Worm (Caenorhabditis elegans) whole organism, L4 larva: ENCODE measurements around the gene srxa-8.

Experiments used
- D1046.2 ChIP-seq: fragments of 200-800 bp; sonication (Bioruptor generic); IDR thresholded peaks from 2 replicates; pipeline ENCODE4 v1.3.6; 2022; ENCODE audit warnings: missing genetic modification characterization, missing compliant biosample characterization
- F26F4.8 ChIP-seq: fragments of 200-800 bp; sonication (Bioruptor generic); conservative IDR thresholded peaks from 2 replicates; pipeline ENCODE4 v1.3.6; 2022; ENCODE audit warnings: missing genetic modification characterization, missing compliant biosample characterization
- F44E2.7 ChIP-seq: fragments of 200-800 bp; sonication (Bioruptor generic); IDR thresholded peaks from 2 replicates; pipeline ENCODE4 v2.1.2; 2022; ENCODE audit warnings: missing genetic modification characterization, missing compliant biosample characterization
- F49E8.2 ChIP-seq: sonication (generic microtip); optimal IDR thresholded peaks from 2 replicates; lab custom pipeline; 2016; ENCODE audit warnings: missing compliant biosample characterization, mild to moderate bottlenecking, missing genetic modification characterization, borderline replicate concordance
- Y48G9A.11 ChIP-seq: fragments of 200-800 bp; sonication (Bioruptor generic); IDR thresholded peaks from 2 replicates; pipeline ENCODE4 v1.3.6; 2022; ENCODE audit warnings: missing genetic modification reagents, missing genetic modification characterization, missing compliant biosample characterization
- ZK337.2 ChIP-seq: fragments of 200-800 bp; sonication (Bioruptor generic); IDR thresholded peaks from 2 replicates; pipeline ENCODE4 v1.3.6; 2022; ENCODE audit warnings: missing genetic modification reagents, missing genetic modification characterization, missing compliant biosample characterization
- ZK546.5 ChIP-seq, 2 experiments: sonication (generic microtip); optimal IDR thresholded peaks; 2 replicates each; lab custom pipeline; 2017; ENCODE audit warnings: missing biosample characterization in 2 of 2, missing genetic modification characterization in 2 of 2
- aha-1 ChIP-seq: fragments of 150-350 bp; peaks from one replicate; lab custom pipeline; 2014; ENCODE audit warnings: missing biosample characterization, missing genetic modification characterization
- arid-1 ChIP-seq: fragments of 200-800 bp; sonication (Bioruptor generic); conservative IDR thresholded peaks from 2 replicates; pipeline ENCODE4 v1.3.6; 2022; ENCODE audit warnings: missing genetic modification reagents, missing genetic modification characterization, missing compliant biosample characterization
- ceh-20 ChIP-seq: fragments of 200-800 bp; sonication (Bioruptor generic); IDR thresholded peaks from 2 replicates; pipeline ENCODE4 v1.3.6; 2022; ENCODE audit warnings: missing genetic modification reagents, missing genetic modification characterization, missing compliant biosample characterization
- ceh-28 ChIP-seq: fragments of 150-350 bp; optimal IDR thresholded peaks from 2 replicates; lab custom pipeline; 2014; ENCODE audit warnings: missing biosample characterization, missing genetic modification reagents, missing genetic modification characterization
- ceh-32 ChIP-seq: sonication (generic microtip); optimal IDR thresholded peaks from 2 replicates; lab custom pipeline; 2016; ENCODE audit warnings: mild to moderate bottlenecking, missing genetic modification characterization, missing compliant biosample characterization; ENCODE audit not compliant: poor library complexity
- ces-1 ChIP-seq: fragments of 150-350 bp; sonication (generic microtip); optimal IDR thresholded peaks from 4 replicates; lab custom pipeline; 2014; ENCODE audit warnings: missing biosample characterization, missing genetic modification reagents, missing genetic modification characterization
- ctbp-1 ChIP-seq: fragments of 200-800 bp; sonication (Bioruptor generic); IDR thresholded peaks from 2 replicates; pipeline ENCODE4 v1.3.6; 2022; ENCODE audit warnings: missing genetic modification reagents, missing genetic modification characterization, missing compliant biosample characterization
- daf-19 ChIP-seq: fragments of 200-800 bp; sonication (Bioruptor generic); conservative IDR thresholded peaks from 2 replicates; pipeline ENCODE4 v1.3.6; 2022; ENCODE audit warnings: missing genetic modification characterization, missing compliant biosample characterization
- daf-8 ChIP-seq: fragments of 200-800 bp; sonication (Bioruptor generic); IDR thresholded peaks from 2 replicates; pipeline ENCODE4 v1.3.6; 2022; ENCODE audit warnings: missing genetic modification characterization, missing compliant biosample characterization
- dmd-6 ChIP-seq: fragments of 200-800 bp; sonication (Bioruptor generic); IDR thresholded peaks from 2 replicates; pipeline ENCODE4 v1.3.6; 2022; ENCODE audit warnings: missing genetic modification reagents, missing genetic modification characterization, missing compliant biosample characterization
- duxl-1 ChIP-seq: sonication (generic microtip); optimal IDR thresholded peaks from 2 replicates; lab custom pipeline; 2016; ENCODE audit warnings: mild to moderate bottlenecking, missing genetic modification characterization, moderate library complexity, missing compliant biosample characterization; ENCODE audit not compliant: poor library complexity
- egl-27 ChIP-seq: sonication (generic microtip); optimal IDR thresholded peaks from 3 replicates; lab custom pipeline; 2017; ENCODE audit warnings: missing biosample characterization, missing genetic modification reagents, missing genetic modification characterization
- fkh-10 ChIP-seq: fragments of 150-350 bp; optimal IDR thresholded peaks from 2 replicates; lab custom pipeline; 2014; ENCODE audit warnings: missing biosample characterization, missing genetic modification reagents, missing genetic modification characterization
- hif-1 ChIP-seq, 2 experiments: sonication (generic microtip); optimal IDR thresholded peaks; 2 replicates each; lab custom pipeline; 2016 to 2017; ENCODE audit warnings: missing compliant biosample characterization in 2 of 2, missing genetic modification characterization in 2 of 2, missing genetic modification reagents in 2 of 2, missing genotype in 2 of 2, mild to moderate bottlenecking in 1 of 2
- hlh-11 ChIP-seq: fragments of 200-800 bp; sonication (Bioruptor generic); optimal IDR thresholded peaks from 2 replicates; lab custom pipeline; 2018; ENCODE audit warnings: mild to moderate bottlenecking, missing genetic modification characterization, missing compliant biosample characterization
- hlh-30 ChIP-seq: sonication (generic microtip); optimal IDR thresholded peaks from 2 replicates; lab custom pipeline; 2017; ENCODE audit warnings: antibody characterized with exemption, mild to moderate bottlenecking, missing genetic modification characterization, missing compliant biosample characterization; ENCODE audit not compliant: insufficient read depth
- lin-13 ChIP-seq: fragments of 150-350 bp; optimal IDR thresholded peaks from 2 replicates; lab custom pipeline; 2014; ENCODE audit warnings: missing biosample characterization, missing genetic modification reagents, missing genetic modification characterization
- lin-39 ChIP-seq: fragments of 150-350 bp; optimal IDR thresholded peaks from 2 replicates; lab custom pipeline; 2014; ENCODE audit warnings: missing biosample characterization, missing genetic modification reagents, missing genetic modification characterization
- lir-3 ChIP-seq: sonication (generic microtip); optimal IDR thresholded peaks from 2 replicates; lab custom pipeline; 2016; ENCODE audit warnings: mild to moderate bottlenecking, missing genetic modification characterization, missing compliant biosample characterization
- lsy-2 ChIP-seq, 2 experiments: fragments of 150-350 bp in 1 of 2; sonication (generic microtip) in 1 of 2; optimal IDR thresholded peaks; 2 replicates each; lab custom pipeline; 2014 to 2017; ENCODE audit warnings: missing biosample characterization in 2 of 2, missing genetic modification characterization in 2 of 2
- madf-9 ChIP-seq: fragments of 200-800 bp; sonication (Bioruptor generic); conservative IDR thresholded peaks from 2 replicates; pipeline ENCODE4 v1.3.6; 2022; ENCODE audit warnings: missing genetic modification reagents, missing genetic modification characterization, missing compliant biosample characterization
- mdl-1 ChIP-seq, 2 experiments: fragments of 150-350 bp in 1 of 2; sonication (generic microtip) in 1 of 2; optimal IDR thresholded peaks; 2 replicates each; lab custom pipeline; 2014 to 2017; ENCODE audit warnings: missing biosample characterization in 2 of 2, missing genetic modification characterization in 2 of 2
- mdt-29 ChIP-seq: fragments of 200-800 bp; sonication (Bioruptor generic); IDR thresholded peaks from 2 replicates; pipeline ENCODE4 v1.3.6; 2022; ENCODE audit warnings: missing genetic modification reagents, missing genetic modification characterization, missing compliant biosample characterization
- mep-1 ChIP-seq: fragments of 150-350 bp; sonication (generic microtip); optimal IDR thresholded peaks from 3 replicates; lab custom pipeline; 2014; ENCODE audit warnings: missing biosample characterization, missing genetic modification characterization
- mes-2 ChIP-seq: sonication (generic microtip); optimal IDR thresholded peaks from 2 replicates; lab custom pipeline; 2016; ENCODE audit warnings: missing genotype, mild to moderate bottlenecking, missing genetic modification characterization, missing compliant biosample characterization; ENCODE audit not compliant: poor library complexity, severe bottlenecking
- mxl-2 ChIP-seq: fragments of 200-800 bp; sonication (Bioruptor generic); conservative IDR thresholded peaks from 2 replicates; pipeline ENCODE4 v1.3.6; 2022; ENCODE audit warnings: missing genetic modification reagents, missing genetic modification characterization, missing compliant biosample characterization
- nhr-10 ChIP-seq: fragments of 150-350 bp; optimal IDR thresholded peaks from 2 replicates; lab custom pipeline; 2014; ENCODE audit warnings: missing biosample characterization, missing genetic modification characterization
- nhr-237 ChIP-seq: sonication (generic microtip); optimal IDR thresholded peaks from 2 replicates; lab custom pipeline; 2017; ENCODE audit warnings: missing biosample characterization, missing genetic modification characterization
- nhr-41 ChIP-seq: fragments of 200-800 bp; sonication (Bioruptor generic); IDR thresholded peaks from 2 replicates; pipeline ENCODE4 v1.3.6; 2022; ENCODE audit warnings: missing genetic modification reagents, missing genetic modification characterization, missing compliant biosample characterization
- nhr-42 ChIP-seq: fragments of 200-800 bp; sonication (Bioruptor generic); IDR thresholded peaks from 2 replicates; pipeline ENCODE4 v1.3.6; 2022; ENCODE audit warnings: missing genetic modification characterization, missing compliant biosample characterization
- nhr-6 ChIP-seq: fragments of 150-350 bp; optimal IDR thresholded peaks from 2 replicates; lab custom pipeline; 2014; ENCODE audit warnings: missing biosample characterization, missing genetic modification characterization
- php-3 ChIP-seq: fragments of 200-800 bp; sonication (Bioruptor generic); IDR thresholded peaks from 2 replicates; pipeline ENCODE4 v1.3.6; 2022; ENCODE audit warnings: missing genetic modification reagents, missing genetic modification characterization, missing compliant biosample characterization
- rbr-2 ChIP-seq: sonication (generic microtip); optimal IDR thresholded peaks from 2 replicates; lab custom pipeline; 2016; ENCODE audit warnings: missing genotype, missing genetic modification characterization, missing compliant biosample characterization
- saeg-2 ChIP-seq: fragments of 200-800 bp; sonication (Bioruptor generic); IDR thresholded peaks from 2 replicates; pipeline ENCODE4 v1.3.6; 2022; ENCODE audit warnings: missing genetic modification reagents, missing genetic modification characterization, missing compliant biosample characterization
- set-16 ChIP-seq: fragments of 200-800 bp; sonication (Bioruptor generic); IDR thresholded peaks from 2 replicates; pipeline ENCODE4 v1.3.6; 2022; ENCODE audit warnings: missing genetic modification reagents, missing genetic modification characterization, missing compliant biosample characterization
- snpc-4 ChIP-seq: fragments of 150-350 bp; optimal IDR thresholded peaks from 2 replicates; lab custom pipeline; 2014; ENCODE audit warnings: missing biosample characterization, missing genetic modification characterization
- spr-1 ChIP-seq: sonication (generic microtip); optimal IDR thresholded peaks from 2 replicates; lab custom pipeline; 2016; ENCODE audit warnings: mild to moderate bottlenecking, missing genetic modification characterization, missing compliant biosample characterization
- spr-3 ChIP-seq: fragments of 200-800 bp; sonication (Bioruptor generic); optimal IDR thresholded peaks from 2 replicates; lab custom pipeline; 2018; ENCODE audit warnings: mild to moderate bottlenecking, missing genetic modification characterization, missing compliant biosample characterization
- unc-130 ChIP-seq: sonication (generic microtip); optimal IDR thresholded peaks from 2 replicates; lab custom pipeline; 2016; ENCODE audit warnings: missing genetic modification reagents, missing genetic modification characterization, missing compliant biosample characterization
- vab-7 ChIP-seq: fragments of 200-800 bp; sonication (Bioruptor generic); IDR thresholded peaks from 2 replicates; pipeline ENCODE4 v1.3.6; 2022; ENCODE audit warnings: missing genetic modification reagents, missing genetic modification characterization, missing compliant biosample characterization
- zfp-3 ChIP-seq: fragments of 200-800 bp; sonication (Bioruptor generic); conservative IDR thresholded peaks from 2 replicates; pipeline ENCODE4 v1.3.6; 2022; ENCODE audit warnings: missing genetic modification reagents, missing genetic modification characterization, missing compliant biosample characterization
- ztf-7 ChIP-seq: fragments of 150-350 bp; optimal IDR thresholded peaks from 2 replicates; lab custom pipeline; 2014; ENCODE audit warnings: missing biosample characterization, missing genetic modification characterization

The srxa-8 gene

DNA sequence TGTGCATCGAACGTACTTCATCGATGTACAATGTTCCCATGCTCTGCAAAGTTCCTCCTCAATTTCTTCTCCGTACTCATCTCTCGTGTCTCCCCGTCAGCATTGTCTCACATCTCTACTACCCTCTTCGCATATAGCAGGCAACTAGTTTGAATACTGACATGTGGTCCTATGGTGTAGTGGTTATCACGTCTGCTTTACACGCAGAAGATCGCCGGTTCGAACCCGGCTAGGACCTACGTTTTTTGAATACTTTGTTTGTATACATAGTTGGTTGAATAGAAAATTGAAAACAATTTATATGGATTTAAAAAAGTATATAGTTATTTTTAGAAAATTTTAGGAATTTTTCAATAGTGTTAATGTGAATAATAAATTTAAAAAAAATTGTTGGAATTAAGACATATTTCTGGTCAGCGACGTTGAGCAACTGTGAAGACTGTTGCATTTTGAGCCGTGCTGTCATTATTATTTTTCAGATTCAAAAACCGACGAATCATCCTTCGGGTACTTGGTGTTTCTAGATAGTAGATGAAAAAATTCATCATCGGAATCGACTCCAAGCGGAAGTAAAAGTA is 1.7 kb downstream of the srxa-8 start (continued):
- no peak for TF ChIP-seq nhr-237 (tag; lab: Kevin White, UChicago)
- TF ChIP-seq saeg-2: peak; percentile 72
- peak; percentile 89 for TF ChIP-seq lir-3
- TF ChIP-seq aha-1: peak; percentile 80
- no peak for TF ChIP-seq mep-1
- TF ChIP-seq snpc-4 (tag; lab: Kevin White, UChicago): no peak
- no peak for TF ChIP-seq lin-39 (tag; lab: Kevin White, UChicago)
- TF ChIP-seq rbr-2: peak; percentile 90
- TF ChIP-seq dmd-6: peak; percentile 76
- TF ChIP-seq ceh-32 (tag; lab: Kevin White, UChicago): peak; percentile 79
- peak; percentile 82; the same call in 1 of the 2 replicates for TF ChIP-seq daf-8
- peak; percentile 77 for TF ChIP-seq nhr-42 (GFP tag; lab: Robert Waterston, UW)
- peak; percentile 98 for TF ChIP-seq vab-7 (GFP tag; lab: Robert Waterston, UW)
- no peak for TF ChIP-seq ZK546.5 (tag; optimal IDR thresholded peaks at IDR 0.05; lab: Kevin White, UChicago)
- peak; percentile 80 for TF ChIP-seq F26F4.8 (GFP tag; lab: Robert Waterston, UW)
- TF ChIP-seq spr-1 (tag; lab: Kevin White, UChicago): peak; percentile 79
- peak; percentile 85 for TF ChIP-seq ceh-20 (GFP tag; lab: Robert Waterston, UW)
- TF ChIP-seq D1046.2 (GFP tag; lab: Robert Waterston, UW): peak; percentile 91
- TF ChIP-seq hlh-11 (tag; lab: Kevin White, UChicago): no peak
- peak; percentile 83 for TF ChIP-seq spr-3 (GFP tag; lab: Kevin White, UChicago)
- TF ChIP-seq fkh-10 (GFP tag; lab: Kevin White, UChicago): peak; percentile 31
- TF ChIP-seq nhr-10 (tag; lab: Kevin White, UChicago): no peak
- peak; percentile 88 for TF ChIP-seq ztf-7 (tag; lab: Kevin White, UChicago)
- peak; percentile 81 for TF ChIP-seq unc-130 (GFP tag; lab: Kevin White, UChicago)
- peak; percentile 42 to 64 for TF ChIP-seq mdl-1 (tag; optimal IDR thresholded peaks at IDR 0.05; lab: Kevin White, UChicago)
- TF ChIP-seq set-16 (GFP tag; lab: Robert Waterston, UW): no peak
- peak; percentile 87 for TF ChIP-seq ZK337.2 (GFP tag; lab: Robert Waterston, UW)
- no peak for TF ChIP-seq mes-2
- TF ChIP-seq lin-13 (GFP tag; lab: Kevin White, UChicago): peak; percentile 56
- TF ChIP-seq hif-1 (tag; optimal IDR thresholded peaks at IDR 0.05; lab: Kevin White, UChicago): no peak
- peak; percentile 73 for TF ChIP-seq Y48G9A.11 (GFP tag; lab: Robert Waterston, UW)
- peak; percentile 63 for TF ChIP-seq nhr-6 (tag; lab: Kevin White, UChicago)
- TF ChIP-seq ceh-28 (tag; lab: Kevin White, UChicago): no peak
- TF ChIP-seq ces-1 (GFP tag; lab: Kevin White, UChicago): peak; percentile 23
- TF ChIP-seq egl-27 (tag; lab: Kevin White, UChicago): no peak
- TF ChIP-seq F44E2.7: peak; percentile 94
- TF ChIP-seq mdt-29 (GFP tag; lab: Robert Waterston, UW): peak; percentile 90
- TF ChIP-seq hlh-30 (tag; lab: Kevin White, UChicago): peak; percentile 83
- peak in 1 of 2 experiments; percentile 3 for TF ChIP-seq lsy-2 (tag; optimal IDR thresholded peaks at IDR 0.05; lab: Kevin White, UChicago)
- peak; percentile 91 for TF ChIP-seq arid-1 (GFP tag; lab: Robert Waterston, UW)
- TF ChIP-seq php-3 (GFP tag; lab: Robert Waterston, UW): peak; percentile 87
- TF ChIP-seq daf-19 (GFP tag; lab: Robert Waterston, UW): peak; percentile 97
- TF ChIP-seq zfp-3: peak; percentile 85
- TF ChIP-seq mxl-2 (GFP tag; lab: Robert Waterston, UW): peak; percentile 79
- TF ChIP-seq nhr-41 (GFP tag; lab: Robert Waterston, UW): peak; percentile 90
- TF ChIP-seq madf-9 (GFP tag; lab: Robert Waterston, UW): peak; percentile 92
- peak; percentile 93 for TF ChIP-seq ctbp-1 (GFP tag; lab: Robert Waterston, UW)
- peak; percentile 87 for TF ChIP-seq F49E8.2
- no peak for TF ChIP-seq duxl-1 (tag; lab: Kevin White, UChicago)
